Worm (Caenorhabditis elegans): ENCODE measurements around the gene F47G9.6.

F47G9.6 gene

DNA sequence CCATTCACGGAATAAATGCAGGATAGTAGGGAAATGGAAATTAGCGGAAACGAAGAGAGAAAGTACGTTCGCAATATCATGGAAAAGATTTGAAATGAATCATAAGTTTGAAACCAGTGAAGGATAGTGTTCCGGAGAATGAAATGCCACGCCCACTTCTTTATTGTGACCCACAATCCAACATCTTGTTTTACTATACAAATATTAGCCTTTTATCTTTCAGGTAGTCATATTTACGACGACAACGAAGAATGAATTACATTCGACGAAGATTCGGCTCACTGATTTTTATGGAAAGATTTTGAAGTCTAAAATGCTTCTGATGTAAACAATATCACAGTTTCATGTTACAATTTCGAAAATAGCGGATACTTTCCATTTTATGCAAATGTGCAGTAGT, 12.4 kb upstream of the F47G9.6 start, which contains the start of gene cutl-18:
Gene cutl-18 (minus strand): TSS at position 101 of the 400 bp plus-strand sequence.
- TF ChIP-seq syd-9 (tag; optimal IDR thresholded peaks at IDR 0.05) (no peak), ceh-34 (tag; optimal IDR thresholded peaks at IDR 0.05) (no peak), che-1 (tag; optimal IDR thresholded peaks at IDR 0.05) (no peak), ceh-30 (tag; optimal IDR thresholded peaks at IDR 0.05) (no peak), npax-4 (tag; optimal IDR thresholded peaks at IDR 0.05) (no peak), hlh-30 (tag; optimal IDR thresholded peaks at IDR 0.05; ENCODE audit: insufficient read depth) (no peak), ref-2 (tag; optimal IDR thresholded peaks at IDR 0.05) (no peak), nhr-232 (tag; optimal IDR thresholded peaks at IDR 0.05) (no peak), tbx-2 (tag; optimal IDR thresholded peaks at IDR 0.05) (no peak), ahr-1 (tag; optimal IDR thresholded peaks at IDR 0.05) (no peak), ceh-48 (tag; optimal IDR thresholded peaks at IDR 0.05) (no peak), ceh-31 (tag; optimal IDR thresholded peaks at IDR 0.05) (no peak), F13H6.1 (tag; optimal IDR thresholded peaks at IDR 0.05) (no peak), K02D7.2 (tag; optimal IDR thresholded peaks at IDR 0.05) (no peak), unc-3 (GFP tag; conservative IDR thresholded peaks at IDR 0.05) (no peak), unc-3 (tag; optimal IDR thresholded peaks at IDR 0.05) (no peak), nfya-1 (tag; optimal IDR thresholded peaks at IDR 0.05) (no peak)

DNA sequence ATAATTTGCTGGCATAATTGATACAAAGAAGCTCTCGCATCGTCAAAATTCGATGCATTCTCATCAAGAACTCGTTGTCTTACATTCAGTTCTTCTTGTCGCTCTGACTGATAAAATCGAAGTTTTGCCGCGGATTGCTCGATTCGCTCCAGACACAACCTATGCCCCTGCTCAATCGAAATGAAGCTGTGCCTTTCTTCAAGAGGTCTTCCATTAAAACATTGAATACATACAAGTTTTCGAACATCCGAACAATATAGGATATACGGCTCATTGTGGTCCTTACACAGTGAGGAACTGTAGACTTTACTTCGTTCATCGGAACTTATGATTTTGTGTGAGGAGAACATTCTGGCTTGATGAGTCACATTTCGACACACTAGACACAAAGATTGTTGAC, 8.3 kb upstream of the F47G9.6 start:
- no peak for TF ChIP-seq F13H6.1 (tag; optimal IDR thresholded peaks at IDR 0.05)
- TF ChIP-seq ceh-14 (tag; optimal IDR thresholded peaks at IDR 0.05): no peak
- TF ChIP-seq ceh-6 (GFP tag; optimal IDR thresholded peaks at IDR 0.05): no peak
- no peak for TF ChIP-seq ceh-19 (GFP tag; optimal IDR thresholded peaks at IDR 0.05)
- no peak for TF ChIP-seq lin-11 (tag; optimal IDR thresholded peaks at IDR 0.05)
- no peak for TF ChIP-seq ets-4 (tag; optimal IDR thresholded peaks at IDR 0.05)
- no peak for TF ChIP-seq ceh-30 (tag; optimal IDR thresholded peaks at IDR 0.05)
- TF ChIP-seq fkh-10 (GFP tag; optimal IDR thresholded peaks at IDR 0.05): no peak
- no peak for TF ChIP-seq pag-3 (tag; optimal IDR thresholded peaks at IDR 0.05; ENCODE audit: borderline replicate concordance)
- TF ChIP-seq pax-1 (tag; optimal IDR thresholded peaks at IDR 0.05): no peak
- TF ChIP-seq C38D4.7 (GFP tag; optimal IDR thresholded peaks at IDR 0.05): no peak
- TF ChIP-seq pha-4 (tag; optimal IDR thresholded peaks at IDR 0.05): no peak
- no peak for TF ChIP-seq tbx-7 (tag; optimal IDR thresholded peaks at IDR 0.05)
- no peak for TF ChIP-seq pha-2 (tag; optimal IDR thresholded peaks at IDR 0.05)
- no peak for TF ChIP-seq rnt-1 (tag; optimal IDR thresholded peaks at IDR 0.05)
- TF ChIP-seq sox-2 (GFP tag; IDR thresholded peaks at IDR 0.05): no peak
- TF ChIP-seq fkh-6 (tag; optimal IDR thresholded peaks at IDR 0.05): no peak
- TF ChIP-seq eyg-1 (tag; optimal IDR thresholded peaks at IDR 0.05): no peak
- TF ChIP-seq fax-1 (tag; optimal IDR thresholded peaks at IDR 0.05): no peak
- no peak for TF ChIP-seq unc-55 (GFP tag; optimal IDR thresholded peaks at IDR 0.05)

DNA sequence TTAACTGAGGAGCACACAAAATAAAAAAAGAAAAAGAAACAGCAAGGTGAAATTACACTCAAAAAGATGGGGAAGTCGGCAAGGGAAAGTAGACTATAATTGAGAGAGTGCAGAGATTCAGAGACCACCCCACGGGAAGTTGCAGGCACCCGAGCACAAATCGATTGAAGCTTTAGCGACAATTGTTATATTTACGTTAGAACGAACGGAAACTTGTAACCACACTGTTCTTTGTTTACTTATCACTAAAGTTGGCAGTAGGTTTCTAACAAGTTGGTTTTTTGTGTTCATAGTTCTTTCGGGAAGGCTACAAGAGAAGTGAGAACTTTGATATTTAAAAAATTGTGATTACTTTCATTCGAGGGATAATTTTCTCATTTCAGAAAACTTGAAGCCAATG, 7.5 kb upstream of the F47G9.6 start, which contains the start of gene F47G9.4:
Gene F47G9.4 (minus strand): TSS at position 98 of the 400 bp plus-strand sequence.
- no peak for TF ChIP-seq hlh-13 (GFP tag; optimal IDR thresholded peaks at IDR 0.05)
- no peak for TF ChIP-seq C08G9.2 (tag; optimal IDR thresholded peaks at IDR 0.05)
- no peak for TF ChIP-seq ahr-1 (tag; optimal IDR thresholded peaks at IDR 0.05)
- TF ChIP-seq hlh-6 (tag; optimal IDR thresholded peaks at IDR 0.05): no peak
- TF ChIP-seq hlh-15 (tag; optimal IDR thresholded peaks at IDR 0.05): no peak
- no peak for TF ChIP-seq lin-11 (tag; optimal IDR thresholded peaks at IDR 0.05)
- TF ChIP-seq npax-4 (tag; optimal IDR thresholded peaks at IDR 0.05): no peak

DNA sequence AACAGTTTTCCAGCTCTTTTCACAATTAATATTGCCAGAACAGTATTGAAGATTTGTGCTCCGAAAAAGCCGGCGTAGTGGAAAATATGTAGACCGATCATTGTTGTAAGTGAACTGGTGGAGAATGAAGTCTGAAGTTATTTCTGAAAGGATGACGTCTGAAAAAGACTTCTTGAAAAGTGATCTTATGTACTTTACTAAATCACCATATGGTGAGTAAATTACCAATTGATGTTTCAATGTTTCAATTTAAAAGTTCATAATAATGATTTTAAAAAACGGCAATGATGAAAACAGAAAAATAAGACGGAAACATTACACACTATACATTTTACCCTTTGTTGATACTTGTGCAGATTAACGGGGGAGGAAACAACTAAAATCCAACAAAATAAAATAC, 5.5 kb upstream of the F47G9.6 start, which contains the start of gene str-141:
Gene str-141 (minus strand): TSS at position 101 of the 400 bp plus-strand sequence.
- no peak for TF ChIP-seq nfya-1 (tag; optimal IDR thresholded peaks at IDR 0.05)
- no peak for TF ChIP-seq lim-6 (tag; optimal IDR thresholded peaks at IDR 0.05)
- TF ChIP-seq dmd-4 (tag; optimal IDR thresholded peaks at IDR 0.05; ENCODE audit: borderline replicate concordance): no peak
- no peak for TF ChIP-seq nhr-11 (tag; optimal IDR thresholded peaks at IDR 0.05)
- no peak for TF ChIP-seq sox-2 (GFP tag; IDR thresholded peaks at IDR 0.05)
- TF ChIP-seq fkh-6 (tag; optimal IDR thresholded peaks at IDR 0.05): no peak
- TF ChIP-seq ceh-48 (tag; optimal IDR thresholded peaks at IDR 0.05): no peak
- no peak for TF ChIP-seq unc-86 (tag; optimal IDR thresholded peaks at IDR 0.05)
- no peak for TF ChIP-seq ama-1 (optimal IDR thresholded peaks at IDR 0.05)
- TF ChIP-seq nhr-232 (tag; optimal IDR thresholded peaks at IDR 0.05): no peak
- TF ChIP-seq ceh-45 (GFP tag; IDR thresholded peaks at IDR 0.05): no peak
- no peak for TF ChIP-seq tbx-2 (tag; optimal IDR thresholded peaks at IDR 0.05)
- no peak for TF ChIP-seq sdc-2 (tag; optimal IDR thresholded peaks at IDR 0.05)
- TF ChIP-seq gmeb-2 (tag; optimal IDR thresholded peaks at IDR 0.05): no peak

Measured in whole organism, late embryonic.